In the genomic region with DNA sequence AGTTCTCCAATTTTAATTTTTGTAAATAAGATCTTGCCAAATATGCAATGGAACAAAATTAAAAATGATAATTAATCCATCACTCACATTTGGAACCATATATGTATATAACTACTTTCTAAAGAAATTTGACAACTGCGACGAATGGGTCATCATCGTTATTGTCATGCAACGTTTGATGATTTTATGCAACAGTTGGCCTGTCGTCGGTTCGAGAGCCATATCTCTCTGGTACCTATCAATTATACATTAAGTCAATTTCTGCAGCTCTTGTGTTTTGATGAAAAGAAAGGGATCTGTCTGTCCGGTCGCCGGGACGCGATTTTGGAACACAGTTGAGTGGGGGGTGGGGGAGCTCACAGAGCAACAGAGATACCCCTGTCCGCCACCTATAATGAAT, we compare ENCODE assay signal across 2 worm cellular contexts.
A peak's percentile ranks its signal among the peaks of the same experiment; 100 is the strongest.
TF ChIP-seq lines count a peak whose summit lies in the region.

No protein-coding gene starts in this region.

TF ChIP-seq in whole organism, late embryonic, 69 proteins besides CTCF, POLR2A, EP300 and RAD21:
- TF ChIP-seq K09A11.1 (tag; optimal IDR thresholded peaks at IDR 0.05; lab: Kevin White, UChicago; ENCODE audit: insufficient read depth) = no peak
- peak; percentile 31 for TF ChIP-seq unc-55 (GFP tag; optimal IDR thresholded peaks at IDR 0.05; lab: Kevin White, UChicago)
- TF ChIP-seq fax-1 (tag; optimal IDR thresholded peaks at IDR 0.05; lab: Kevin White, UChicago) = no peak
- TF ChIP-seq nfya-1 (tag; optimal IDR thresholded peaks at IDR 0.05; lab: Kevin White, UChicago) = peak; percentile 1
- no peak for TF ChIP-seq madf-2 (tag; optimal IDR thresholded peaks at IDR 0.05; lab: Kevin White, UChicago)
- TF ChIP-seq odd-2 (tag; optimal IDR thresholded peaks at IDR 0.05; lab: Kevin White, UChicago) = no peak

TF ChIP-seq in whole organism, mixed stage, embryonic, 35 proteins besides CTCF, POLR2A, EP300 and RAD21:
- TF ChIP-seq bed-3 (GFP tag; optimal IDR thresholded peaks at IDR 0.05; lab: Kevin White, UChicago) = no peak
- TF ChIP-seq unc-62 (GFP tag; optimal IDR thresholded peaks at IDR 0.05; lab: Kevin White, UChicago) = peak; percentile 78
- no peak for TF ChIP-seq blmp-1 (tag; optimal IDR thresholded peaks at IDR 0.05; lab: Kevin White, UChicago)
- TF ChIP-seq nhr-76 (tag; optimal IDR thresholded peaks at IDR 0.05; lab: Kevin White, UChicago) = no peak
- no peak for TF ChIP-seq cnd-1 (tag; optimal IDR thresholded peaks at IDR 0.05; lab: Kevin White, UChicago)
- TF ChIP-seq lsy-2 (tag; optimal IDR thresholded peaks at IDR 0.05; lab: Kevin White, UChicago) = no peak
- peak; percentile 67 for TF ChIP-seq hlh-1 (tag; optimal IDR thresholded peaks at IDR 0.05; lab: Kevin White, UChicago)
- no peak for TF ChIP-seq unc-120 (tag; optimal IDR thresholded peaks at IDR 0.05; lab: Kevin White, UChicago; ENCODE audit: poor library complexity, severe bottlenecking)
- no peak for TF ChIP-seq pha-4 (tag; optimal IDR thresholded peaks at IDR 0.05; lab: Kevin White, UChicago)
- TF ChIP-seq lin-13 (tag; optimal IDR thresholded peaks at IDR 0.05; lab: Kevin White, UChicago) = no peak
